Fruit fly (Drosophila melanogaster) whole organism, embryonic: ENCODE results near the gene Rack1.

ENCODE experiments used
- Adf1 ChIP-seq: fragments of 200-800 bp; sonication (Bioruptor generic); IDR thresholded peaks from 2 replicates; pipeline ENCODE4 v1.3.6; 2022; ENCODE audit warnings: missing biosample characterization, missing genetic modification characterization
- Atf-2 ChIP-seq: fragments of 200-800 bp; sonication (Bioruptor generic); optimal IDR thresholded peaks from 2 replicates; lab custom pipeline; 2016; ENCODE audit warnings: missing biosample characterization, missing genetic modification characterization
- B-H2 ChIP-seq: fragments of 200-800 bp; sonication (Bioruptor generic); optimal IDR thresholded peaks from 2 replicates; lab custom pipeline; 2018; ENCODE audit warnings: missing biosample characterization, mild to moderate bottlenecking, missing genetic modification characterization
- CG10366 ChIP-seq: fragments of 200-800 bp; sonication (Bioruptor generic); IDR thresholded peaks from 2 replicates; pipeline ENCODE4 v1.3.6; 2022; ENCODE audit warnings: missing biosample characterization, missing genetic modification characterization
- CG10431 ChIP-seq: fragments of 200-800 bp; sonication (Bioruptor generic); optimal IDR thresholded peaks from 3 replicates; lab custom pipeline; 2018; ENCODE audit warnings: missing biosample characterization, mild to moderate bottlenecking, missing genetic modification characterization
- CG10565 ChIP-seq: fragments of 200-800 bp; sonication (Bioruptor generic); optimal IDR thresholded peaks from 3 replicates; lab custom pipeline; 2016; ENCODE audit warnings: missing biosample characterization, mild to moderate bottlenecking, missing genetic modification characterization
- CG10959 ChIP-seq: fragments of 200-800 bp; sonication (Bioruptor generic); IDR thresholded peaks from 2 replicates; pipeline ENCODE4 v1.3.6; 2022; ENCODE audit warnings: missing biosample characterization, missing genetic modification characterization
- CG10979 ChIP-seq: fragments of 200-800 bp; sonication (Bioruptor generic); optimal IDR thresholded peaks from 2 replicates; lab custom pipeline; 2018; ENCODE audit warnings: missing biosample characterization, mild to moderate bottlenecking, missing genetic modification characterization, moderate library complexity
- CG11085 ChIP-seq: fragments of 200-800 bp; sonication (Bioruptor generic); IDR thresholded peaks from 2 replicates; pipeline ENCODE4 v1.3.6; 2022; ENCODE audit warnings: missing biosample characterization, missing genetic modification characterization
- CG12299 ChIP-seq: fragments of 200-800 bp; sonication (Bioruptor generic); optimal IDR thresholded peaks from 2 replicates; lab custom pipeline; 2018; ENCODE audit warnings: missing biosample characterization, mild to moderate bottlenecking, missing genetic modification characterization
- CG1233 ChIP-seq: fragments of 200-800 bp; sonication (Bioruptor generic); optimal IDR thresholded peaks from 4 replicates; lab custom pipeline; 2018; ENCODE audit warnings: missing biosample characterization, mild to moderate bottlenecking, missing genetic modification characterization
- CG13424 ChIP-seq: fragments of 200-800 bp; sonication (Bioruptor generic); optimal IDR thresholded peaks from 2 replicates; lab custom pipeline; 2019; ENCODE audit warnings: missing biosample characterization, mild to moderate bottlenecking, missing genetic modification characterization, moderate library complexity
- CG13624 ChIP-seq: fragments of 200-800 bp; sonication (Bioruptor generic); optimal IDR thresholded peaks from 2 replicates; lab custom pipeline; 2016; ENCODE audit warnings: missing biosample characterization, missing genetic modification characterization
- CG13775 ChIP-seq: fragments of 200-800 bp; sonication (Bioruptor generic); optimal IDR thresholded peaks from 3 replicates; lab custom pipeline; 2017; ENCODE audit warnings: missing biosample characterization, mild to moderate bottlenecking, missing genetic modification characterization
- CG16863 ChIP-seq: fragments of 200-800 bp; sonication (Bioruptor generic); optimal IDR thresholded peaks from 3 replicates; lab custom pipeline; 2016; ENCODE audit warnings: missing biosample characterization, missing genetic modification characterization
- CG18599 ChIP-seq: fragments of 200-800 bp; sonication (Bioruptor generic); optimal IDR thresholded peaks from 3 replicates; lab custom pipeline; 2017; ENCODE audit warnings: missing biosample characterization, missing genetic modification characterization, mild to moderate bottlenecking, moderate library complexity, missing genetic modification reagents
- CG2202 ChIP-seq: fragments of 200-800 bp; sonication (Bioruptor generic); optimal IDR thresholded peaks from 2 replicates; lab custom pipeline; 2018; ENCODE audit warnings: missing biosample characterization, mild to moderate bottlenecking, missing genetic modification characterization
- CG2889 ChIP-seq: fragments of 200-800 bp; sonication (Bioruptor generic); IDR thresholded peaks from 3 replicates; pipeline ENCODE4 v1.3.6; 2022; ENCODE audit warnings: missing biosample characterization, missing genetic modification characterization
- CG3995 ChIP-seq: fragments of 200-800 bp; sonication (Bioruptor generic); optimal IDR thresholded peaks from 3 replicates; lab custom pipeline; 2016; ENCODE audit warnings: missing biosample characterization, missing genetic modification characterization
- CG8089 ChIP-seq: fragments of 200-800 bp; sonication (Bioruptor generic); optimal IDR thresholded peaks from 3 replicates; lab custom pipeline; 2016; ENCODE audit warnings: missing biosample characterization, missing genetic modification characterization
- CG9932 ChIP-seq: fragments of 200-800 bp; sonication (Bioruptor generic); IDR thresholded peaks from 2 replicates; pipeline ENCODE4 v1.3.6; 2022; ENCODE audit warnings: missing biosample characterization, missing genetic modification characterization
- CTCF ChIP-seq: fragments of 200-800 bp; sonication (Bioruptor generic); optimal IDR thresholded peaks from 2 replicates; lab custom pipeline; 2017; ENCODE audit warnings: missing biosample characterization, mild to moderate bottlenecking, missing genetic modification characterization, moderate library complexity
- Dad ChIP-seq: fragments of 200-800 bp; sonication (Bioruptor generic); optimal IDR thresholded peaks from 3 replicates; lab custom pipeline; 2016; ENCODE audit warnings: missing biosample characterization, missing genetic modification characterization
- Dfd ChIP-seq, 2 experiments: fragments of >200 bp; optimal IDR thresholded peaks; 2 replicates each; lab custom pipeline; 2017; ENCODE audit warnings: missing biosample characterization in 2 of 2, missing genetic modification characterization in 2 of 2
- Dip3 ChIP-seq: fragments of 200-800 bp; sonication (Bioruptor generic); optimal IDR thresholded peaks from 3 replicates; lab custom pipeline; 2016; ENCODE audit warnings: missing biosample characterization, missing genetic modification characterization
- Dp ChIP-seq: fragments of 200-800 bp; sonication (Bioruptor generic); optimal IDR thresholded peaks from 2 replicates; lab custom pipeline; 2018; ENCODE audit warnings: missing biosample characterization, mild to moderate bottlenecking, missing genetic modification characterization, moderate library complexity
- Kr ChIP-seq: fragments of 200-800 bp; sonication (Bioruptor generic); optimal IDR thresholded peaks from 2 replicates; lab custom pipeline; 2017; ENCODE audit warnings: missing biosample characterization, mild to moderate bottlenecking, missing genetic modification characterization
- Lpt ChIP-seq: fragments of >200 bp; optimal IDR thresholded peaks from 2 replicates; lab custom pipeline; 2018; ENCODE audit warnings: missing biosample characterization, missing genetic modification characterization
- Sox102F ChIP-seq: fragments of 200-800 bp; sonication (Bioruptor generic); optimal IDR thresholded peaks from 2 replicates; lab custom pipeline; 2018; ENCODE audit warnings: missing biosample characterization, mild to moderate bottlenecking, missing genetic modification characterization, moderate library complexity
- Tbp ChIP-seq: fragments of >200 bp; optimal IDR thresholded peaks from 2 replicates; lab custom pipeline; 2018; ENCODE audit warnings: missing biosample characterization, missing genetic modification characterization
- Usf ChIP-seq: fragments of 200-800 bp; sonication (Bioruptor generic); optimal IDR thresholded peaks from 2 replicates; lab custom pipeline; 2017; ENCODE audit warnings: missing genotype, missing biosample characterization, missing genetic modification characterization
- al ChIP-seq: fragments of 200-800 bp; sonication (Bioruptor generic); IDR thresholded peaks from 2 replicates; pipeline ENCODE4 v1.3.6; 2022; ENCODE audit warnings: missing biosample characterization, missing genetic modification characterization
- cas ChIP-seq: fragments of 200-800 bp; sonication (Bioruptor generic); IDR thresholded peaks from 2 replicates; pipeline ENCODE4 v1.3.6; 2022; ENCODE audit warnings: missing biosample characterization, missing genetic modification characterization
- eve ChIP-seq, 2 experiments: fragments of >200 bp; optimal IDR thresholded peaks; 2 replicates each; lab custom pipeline; 2017; ENCODE audit warnings: missing biosample characterization in 2 of 2, missing genetic modification characterization in 2 of 2
- ewg ChIP-seq: fragments of 200-800 bp; sonication (Bioruptor generic); optimal IDR thresholded peaks from 3 replicates; lab custom pipeline; 2017; ENCODE audit warnings: mild to moderate bottlenecking, missing biosample characterization, missing genetic modification reagents, missing genetic modification characterization
- ftz-f1 ChIP-seq: fragments of 200-800 bp; sonication (Bioruptor generic); optimal IDR thresholded peaks from 2 replicates; lab custom pipeline; 2016; ENCODE audit warnings: missing biosample characterization, missing genetic modification characterization
- gro ChIP-seq: fragments of 200-800 bp; sonication (Bioruptor generic); optimal IDR thresholded peaks from 2 replicates; lab custom pipeline; 2016; ENCODE audit warnings: missing biosample characterization, missing genetic modification characterization
- jing ChIP-seq: fragments of 200-800 bp; sonication (Bioruptor generic); optimal IDR thresholded peaks from 2 replicates; lab custom pipeline; 2018; ENCODE audit warnings: missing biosample characterization, mild to moderate bottlenecking, missing genetic modification characterization
- klu ChIP-seq: fragments of 200-800 bp; sonication (Bioruptor generic); IDR thresholded peaks from 2 replicates; pipeline ENCODE4 v1.3.6; 2022; ENCODE audit warnings: missing biosample characterization, missing genetic modification characterization
- lbe ChIP-seq: fragments of 200-800 bp; sonication (Bioruptor generic); optimal IDR thresholded peaks from 2 replicates; lab custom pipeline; 2016; ENCODE audit warnings: missing biosample characterization, mild to moderate bottlenecking, missing genetic modification characterization
- maf-S ChIP-seq: fragments of 200-800 bp; sonication (Bioruptor generic); optimal IDR thresholded peaks from 2 replicates; lab custom pipeline; 2016; ENCODE audit warnings: missing biosample characterization, missing genetic modification characterization
- mirr ChIP-seq: fragments of 200-800 bp; sonication (Bioruptor generic); optimal IDR thresholded peaks from 3 replicates; lab custom pipeline; 2018; ENCODE audit warnings: missing biosample characterization, mild to moderate bottlenecking, missing genetic modification characterization
- org-1 ChIP-seq: fragments of 200-800 bp; sonication (Bioruptor generic); optimal IDR thresholded peaks from 2 replicates; lab custom pipeline; 2017; ENCODE audit warnings: missing biosample characterization, missing genetic modification characterization
- phol ChIP-seq: fragments of 200-800 bp; sonication (Bioruptor generic); optimal IDR thresholded peaks from 3 replicates; lab custom pipeline; 2018; ENCODE audit warnings: missing biosample characterization, mild to moderate bottlenecking, missing genetic modification characterization, moderate library complexity
- pita ChIP-seq: fragments of 200-800 bp; sonication (Bioruptor generic); optimal IDR thresholded peaks from 2 replicates; lab custom pipeline; 2017; ENCODE audit warnings: missing biosample characterization, mild to moderate bottlenecking, missing genetic modification characterization
- ro ChIP-seq: fragments of 200-800 bp; sonication (Bioruptor generic); IDR thresholded peaks from 2 replicates; pipeline ENCODE4 v1.3.6; 2022; ENCODE audit warnings: missing biosample characterization, missing genetic modification characterization
- scrt ChIP-seq: fragments of 200-800 bp; sonication (Bioruptor generic); optimal IDR thresholded peaks from 2 replicates; lab custom pipeline; 2018; ENCODE audit warnings: missing biosample characterization, mild to moderate bottlenecking, missing genetic modification characterization, moderate library complexity
- sens-2 ChIP-seq: fragments of 200-800 bp; sonication (Bioruptor generic); IDR thresholded peaks from 2 replicates; pipeline ENCODE4 v1.3.6; 2022; ENCODE audit warnings: missing biosample characterization, missing genetic modification characterization
- sim ChIP-seq: fragments of 200-800 bp; sonication (Bioruptor generic); IDR thresholded peaks from 2 replicates; pipeline ENCODE4 v1.3.6; 2022; ENCODE audit warnings: missing biosample characterization, missing genetic modification characterization
- sima ChIP-seq: fragments of 200-800 bp; sonication (Bioruptor generic); optimal IDR thresholded peaks from 2 replicates; lab custom pipeline; 2016; ENCODE audit warnings: missing biosample characterization, missing genetic modification characterization
- so ChIP-seq: fragments of 200-800 bp; sonication (Bioruptor generic); IDR thresholded peaks from 3 replicates; pipeline ENCODE4 v1.3.6; 2022; ENCODE audit warnings: missing biosample characterization, missing genetic modification characterization
- tin ChIP-seq: fragments of 200-800 bp; sonication (Bioruptor generic); optimal IDR thresholded peaks from 3 replicates; lab custom pipeline; 2016; ENCODE audit warnings: missing biosample characterization, missing genetic modification characterization

The Rack1 gene

DNA sequence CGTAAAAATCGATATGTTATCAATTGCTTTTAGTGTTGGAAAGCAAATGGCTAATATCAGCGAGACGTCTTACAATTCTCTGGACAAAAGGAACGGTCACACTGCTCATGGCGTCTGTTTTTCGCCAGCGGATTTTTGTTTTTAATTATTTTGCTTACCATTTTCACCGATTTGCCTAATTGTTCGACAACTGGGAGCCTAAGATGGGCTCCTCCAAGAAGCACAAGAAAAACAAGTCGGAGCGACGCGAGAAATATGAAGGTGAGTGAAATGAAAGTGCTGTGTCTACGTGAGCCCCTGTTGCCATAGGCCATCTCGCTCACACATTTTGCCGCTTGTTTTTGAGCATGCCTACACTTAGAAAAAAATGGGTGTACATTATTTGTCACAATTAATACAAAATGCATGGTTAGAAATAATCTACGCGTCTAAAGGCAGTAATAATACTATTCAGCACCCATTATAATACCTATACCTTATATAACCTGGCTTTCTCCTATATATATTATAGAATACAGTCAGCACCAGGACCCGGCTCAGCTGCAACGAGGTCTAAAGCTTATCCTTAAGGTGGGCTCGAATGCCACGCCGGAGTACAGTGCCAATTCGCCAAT is 44.2 kb downstream of the Rack1 start, which contains the start of gene Brd7-9 (continued):
- peak; percentile 49; the same call in 1 of the 2 replicates for TF ChIP-seq CG11085
- TF ChIP-seq CG13775 (GFP tag; lab: Kevin White, UChicago) = peak; percentile 70
- peak; percentile 70 for TF ChIP-seq Dp (GFP tag; lab: Kevin White, UChicago)
- TF ChIP-seq pita (GFP tag; lab: Kevin White, UChicago) = no peak
- peak; percentile 55 for TF ChIP-seq CG2202 (tag; lab: Kevin White, UChicago)
- peak; percentile 67; the same call in 1 of the 3 replicates for TF ChIP-seq CG2889 (GFP tag; lab: Robert Waterston, UW)
- peak; percentile 36 for TF ChIP-seq CTCF (GFP tag; lab: Kevin White, UChicago)
- peak; percentile 23 for TF ChIP-seq Dip3 (GFP tag; lab: Kevin White, UChicago)
- peak; percentile 64 for TF ChIP-seq CG13624
- peak; percentile 54 for TF ChIP-seq CG13424
- peak; percentile 63 for TF ChIP-seq CG10959
- TF ChIP-seq sens-2 (GFP tag; lab: Robert Waterston, UW) = peak; percentile 74; the same call in 1 of the 2 replicates
- peak; percentile 67 for TF ChIP-seq phol (tag; lab: Kevin White, UChicago)
- peak; percentile 67 for TF ChIP-seq sim (GFP tag; lab: Robert Waterston, UW)
- TF ChIP-seq CG12299 (tag; lab: Kevin White, UChicago) = peak; percentile 56
- TF ChIP-seq so (GFP tag; lab: Robert Waterston, UW) = peak; percentile 90
- TF ChIP-seq cas (GFP tag; lab: Robert Waterston, UW) = peak; percentile 59
- TF ChIP-seq ftz-f1 = no peak
- TF ChIP-seq CG3995 = peak; percentile 25
- no peak for TF ChIP-seq CG10565
- no peak for TF ChIP-seq sima (GFP tag; lab: Kevin White, UChicago)
- TF ChIP-seq ewg = peak; percentile 56
- TF ChIP-seq Tbp (GFP tag; lab: Kevin White, UChicago) = no peak
- peak; percentile 73 for TF ChIP-seq CG10979 (tag; lab: Kevin White, UChicago)
- peak; percentile 72 for TF ChIP-seq Sox102F (GFP tag; lab: Kevin White, UChicago)
- TF ChIP-seq Lpt = no peak
- TF ChIP-seq Atf-2 (GFP tag; lab: Kevin White, UChicago) = peak; percentile 51
- no peak for TF ChIP-seq Dfd (GFP tag; optimal IDR thresholded peaks at IDR 0.05; lab: Kevin White, UChicago)
- TF ChIP-seq tin = peak; percentile 73
- TF ChIP-seq Usf (GFP tag; lab: Kevin White, UChicago) = peak; percentile 15
- TF ChIP-seq Dad (GFP tag; lab: Kevin White, UChicago) = peak; percentile 59
- peak; percentile 25 for TF ChIP-seq maf-S (GFP tag; lab: Kevin White, UChicago)
- peak; percentile 73 for TF ChIP-seq CG10366
- TF ChIP-seq eve (GFP tag; optimal IDR thresholded peaks at IDR 0.05; lab: Kevin White, UChicago) = no peak
- no peak for TF ChIP-seq mirr (GFP tag; lab: Kevin White, UChicago)
- peak; percentile 79 for TF ChIP-seq CG18599 (GFP tag; lab: Kevin White, UChicago)
- TF ChIP-seq ro (GFP tag; lab: Robert Waterston, UW) = no peak
- peak; percentile 59; the same call in 1 of the 2 replicates for TF ChIP-seq al (GFP tag; lab: Robert Waterston, UW)
- no peak for TF ChIP-seq Kr (GFP tag; lab: Kevin White, UChicago)
- TF ChIP-seq CG16863 (GFP tag; lab: Kevin White, UChicago) = peak; percentile 49
- peak; percentile 44 for TF ChIP-seq scrt (GFP tag; lab: Kevin White, UChicago)
- TF ChIP-seq lbe (GFP tag; lab: Kevin White, UChicago) = no peak
- TF ChIP-seq klu = peak; percentile 47; the same call in 1 of the 2 replicates
- TF ChIP-seq jing (GFP tag; lab: Kevin White, UChicago) = peak; percentile 28
- no peak for TF ChIP-seq CG10431 (GFP tag; lab: Kevin White, UChicago)
- no peak for TF ChIP-seq CG8089
- TF ChIP-seq Adf1 (GFP tag; lab: Robert Waterston, UW) = peak; percentile 39; the same call in 1 of the 2 replicates
- TF ChIP-seq B-H2 (GFP tag; lab: Kevin White, UChicago) = no peak
- peak; percentile 69 for TF ChIP-seq org-1 (GFP tag; lab: Kevin White, UChicago)
- peak; percentile 73 for TF ChIP-seq CG9932 (GFP tag; lab: Robert Waterston, UW)
- TF ChIP-seq gro = peak; percentile 70
- TF ChIP-seq CG1233 (GFP tag; lab: Kevin White, UChicago) = peak; percentile 69
